Worm (Caenorhabditis elegans): ENCODE results near the gene rps-28.
A peak's percentile ranks its signal among the peaks of the same experiment; 100 is the strongest.
"Not testable (repeated sequence)": the region's sequence is repeated elsewhere in the genome, so short reads cannot be mapped to it uniquely, and the experiment has no call there.

The rps-28 gene

DNA sequence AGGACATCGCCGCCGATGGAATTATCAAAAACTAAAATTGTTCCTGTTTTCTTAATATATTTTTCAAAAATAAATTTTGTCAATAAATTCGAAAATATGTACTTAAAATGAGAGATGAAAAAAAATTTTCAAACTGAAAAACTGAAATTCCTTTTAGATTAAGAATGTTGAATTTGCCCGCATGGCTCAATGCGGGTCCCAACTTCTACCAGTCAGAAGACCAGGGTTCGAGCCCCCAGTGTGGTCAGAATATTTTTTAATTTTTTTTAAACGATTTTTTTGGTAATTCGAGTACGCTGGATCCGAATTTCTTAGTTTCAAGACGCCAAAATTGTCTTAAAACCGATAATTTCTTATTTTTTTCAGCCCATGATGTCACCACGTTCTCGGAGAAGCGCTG is 22.2 kb upstream of the rps-28 start:
- TF ChIP-seq nhr-11 (tag; optimal IDR thresholded peaks at IDR 0.05) = no peak
- TF ChIP-seq aly-2 (tag; optimal IDR thresholded peaks at IDR 0.05) = no peak
- TF ChIP-seq lin-13 (GFP tag; optimal IDR thresholded peaks at IDR 0.05) = no peak
- TF ChIP-seq F13H6.1 (tag; optimal IDR thresholded peaks at IDR 0.05) = no peak
- no peak for TF ChIP-seq Y55F3AM.14 (GFP tag; optimal IDR thresholded peaks at IDR 0.05)
- TF ChIP-seq ztf-1 (GFP tag; conservative IDR thresholded peaks at IDR 0.05) = no peak
- TF ChIP-seq lsy-2 (tag; optimal IDR thresholded peaks at IDR 0.05) = no peak
- no peak for TF ChIP-seq sma-9 (GFP tag; optimal IDR thresholded peaks at IDR 0.05)
- no peak for TF ChIP-seq sma-9 (tag; optimal IDR thresholded peaks at IDR 0.05)
- TF ChIP-seq gmeb-1 (tag; optimal IDR thresholded peaks at IDR 0.05) = no peak
- no peak for TF ChIP-seq ztf-11 (tag; optimal IDR thresholded peaks at IDR 0.05)
- TF ChIP-seq lin-39 (tag; optimal IDR thresholded peaks at IDR 0.05) = no peak
- no peak for TF ChIP-seq nhr-12 (tag; optimal IDR thresholded peaks at IDR 0.05)
- no peak for TF ChIP-seq snpc-4 (tag; optimal IDR thresholded peaks at IDR 0.05)
- no peak for TF ChIP-seq nhr-10 (tag; optimal IDR thresholded peaks at IDR 0.05)
- no peak for TF ChIP-seq elt-1 (tag; optimal IDR thresholded peaks at IDR 0.05)

DNA sequence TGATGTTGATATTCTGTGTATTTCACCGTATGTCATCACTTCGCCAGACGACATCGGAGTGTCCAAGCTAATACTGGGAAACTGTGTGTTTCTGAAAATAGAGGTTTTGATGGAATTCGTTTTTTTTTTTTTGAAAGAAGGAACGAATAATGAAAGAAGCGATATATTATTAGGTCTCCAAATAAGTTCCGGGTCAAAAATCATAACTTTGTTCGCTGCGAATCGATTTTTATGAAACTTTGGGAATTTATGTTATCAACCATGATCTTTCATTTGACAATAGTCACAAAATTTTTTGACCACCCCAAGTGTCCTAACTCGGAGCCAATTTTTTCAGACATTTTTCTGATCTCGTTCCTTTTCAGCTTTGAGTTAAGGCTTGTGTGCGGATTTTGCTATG is 14.3 kb upstream of the rps-28 start, which contains the start of gene nhr-274:
Gene nhr-274 (minus strand): TSS at position 101 of the 400 bp plus-strand sequence.
- not testable (repeated sequence) for TF ChIP-seq sma-3 (GFP tag; optimal IDR thresholded peaks at IDR 0.05); ztf-1 (GFP tag; conservative IDR thresholded peaks at IDR 0.05); nhr-23 (tag; optimal IDR thresholded peaks at IDR 0.05)

DNA sequence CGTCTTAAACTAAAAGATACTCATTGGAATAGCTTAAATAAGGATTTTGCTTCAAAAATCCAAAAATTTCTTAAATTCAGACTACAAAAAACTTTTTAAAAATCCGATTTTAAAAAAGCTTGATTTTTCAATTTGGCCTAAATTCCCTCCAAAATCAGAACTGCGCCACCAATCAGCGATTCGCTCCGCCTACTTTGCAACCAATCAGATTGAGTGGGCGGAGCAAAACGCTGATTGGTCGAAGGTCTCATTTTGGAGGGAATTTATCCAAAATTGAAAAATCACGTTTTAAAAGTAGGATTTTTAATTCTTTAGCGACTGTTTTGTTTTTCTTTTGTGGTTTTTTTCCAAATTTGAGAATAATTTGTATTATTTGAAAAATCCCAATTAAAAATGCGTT is 10.1 kb upstream of the rps-28 start:
- TF ChIP-seq ceh-82 (tag; optimal IDR thresholded peaks at IDR 0.05) (no peak), ztf-11 (tag; optimal IDR thresholded peaks at IDR 0.05) (no peak), C34F6.9 (tag; optimal IDR thresholded peaks at IDR 0.05) (no peak)

DNA sequence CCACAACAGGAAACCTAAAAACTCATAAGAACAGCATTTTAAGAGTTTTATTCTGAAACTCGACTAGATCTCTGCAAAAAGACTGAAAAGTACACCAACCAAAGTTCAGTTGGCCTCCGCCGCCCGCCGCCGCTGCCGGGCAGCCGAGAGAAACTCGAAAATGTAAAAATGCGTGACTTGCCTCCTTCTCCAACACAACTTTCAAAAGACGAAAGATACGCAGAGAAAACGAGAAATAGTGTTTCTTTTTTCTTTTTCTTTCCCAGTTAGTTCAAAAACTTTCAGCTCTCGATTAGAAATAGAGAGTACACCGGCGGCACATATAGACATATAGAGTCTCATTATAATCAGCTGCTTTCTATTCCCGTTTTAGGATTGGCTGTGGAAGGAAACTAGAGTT is 9.7 kb upstream of the rps-28 start:
- peak; percentile 47 for TF ChIP-seq nhr-129 (tag; optimal IDR thresholded peaks at IDR 0.05)
- peak; percentile 71 for TF ChIP-seq fos-1 (tag; optimal IDR thresholded peaks at IDR 0.05)
- no peak for TF ChIP-seq snpc-4 (tag; optimal IDR thresholded peaks at IDR 0.05)
- TF ChIP-seq ama-1 (optimal IDR thresholded peaks at IDR 0.05) = no peak
- peak; percentile 29 for TF ChIP-seq nhr-21 (tag; optimal IDR thresholded peaks at IDR 0.05)
- no peak for TF ChIP-seq nhr-12 (tag; optimal IDR thresholded peaks at IDR 0.05)
- peak; percentile 78 for TF ChIP-seq unc-55 (GFP tag; optimal IDR thresholded peaks at IDR 0.05)
- peak; percentile 62 for TF ChIP-seq C34F6.9 (tag; optimal IDR thresholded peaks at IDR 0.05)
- TF ChIP-seq zag-1 (tag; optimal IDR thresholded peaks at IDR 0.05) = no peak
- peak; percentile 75 for TF ChIP-seq crh-2 (tag; optimal IDR thresholded peaks at IDR 0.05)
- no peak for TF ChIP-seq elt-3 (tag; optimal IDR thresholded peaks at IDR 0.05)
- no peak for TF ChIP-seq unc-39 (tag; optimal IDR thresholded peaks at IDR 0.05)
- TF ChIP-seq unc-62 (GFP tag; optimal IDR thresholded peaks at IDR 0.05) = no peak
- TF ChIP-seq gmeb-1 (tag; optimal IDR thresholded peaks at IDR 0.05) = peak; percentile 31
- peak in 1 of 2 experiments; percentile 28 for TF ChIP-seq lsy-2 (tag; optimal IDR thresholded peaks at IDR 0.05)
- TF ChIP-seq ztf-4 (tag; optimal IDR thresholded peaks at IDR 0.05) = no peak
- TF ChIP-seq blmp-1 (tag; optimal IDR thresholded peaks at IDR 0.05; ENCODE audit: insufficient read depth) = no peak
- peak; percentile 12 for TF ChIP-seq lin-13 (GFP tag; optimal IDR thresholded peaks at IDR 0.05)
- no peak for TF ChIP-seq elt-1 (tag; optimal IDR thresholded peaks at IDR 0.05)
- TF ChIP-seq egl-27 (tag; optimal IDR thresholded peaks at IDR 0.05) = no peak
- no peak for TF ChIP-seq nhr-6 (tag; optimal IDR thresholded peaks at IDR 0.05)
- TF ChIP-seq sma-9 (GFP tag; optimal IDR thresholded peaks at IDR 0.05) = peak; percentile 37
- TF ChIP-seq sma-9 (tag; optimal IDR thresholded peaks at IDR 0.05) = no peak
- TF ChIP-seq nhr-25 (tag; optimal IDR thresholded peaks at IDR 0.05) = no peak

DNA sequence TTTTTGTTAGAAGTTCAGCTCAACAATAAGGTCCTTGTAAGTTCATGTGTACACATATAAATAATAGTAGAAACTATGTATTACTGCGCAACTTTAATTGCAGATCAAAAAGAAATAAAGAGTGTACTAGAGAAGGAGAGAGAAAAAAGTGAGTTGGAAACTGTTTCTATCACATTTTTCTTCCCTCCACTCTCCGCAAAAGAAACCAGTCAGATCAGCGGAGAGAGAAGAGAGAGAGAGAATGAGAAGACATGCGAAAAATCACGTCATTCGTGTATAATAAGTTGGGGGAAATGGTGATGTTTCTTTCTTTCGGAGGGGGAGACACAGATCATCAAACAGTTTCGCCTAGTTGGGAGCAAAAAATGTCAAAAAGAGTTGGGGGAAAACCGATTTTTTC is 4.2 kb upstream of the rps-28 start:
- peak; percentile 51 for TF ChIP-seq sma-9 (GFP tag; optimal IDR thresholded peaks at IDR 0.05)
- TF ChIP-seq sma-9 (tag; optimal IDR thresholded peaks at IDR 0.05) = no peak
- peak; percentile 22 for TF ChIP-seq C34F6.9 (tag; optimal IDR thresholded peaks at IDR 0.05)
- TF ChIP-seq nhr-21 (tag; optimal IDR thresholded peaks at IDR 0.05) = peak; percentile 52
- TF ChIP-seq unc-55 (GFP tag; optimal IDR thresholded peaks at IDR 0.05) = no peak
- TF ChIP-seq crh-2 (tag; optimal IDR thresholded peaks at IDR 0.05) = peak; percentile 76
- peak; percentile 59 for TF ChIP-seq F13H6.1 (tag; optimal IDR thresholded peaks at IDR 0.05)
- peak; percentile 53 for TF ChIP-seq fos-1 (tag; optimal IDR thresholded peaks at IDR 0.05)
- TF ChIP-seq nhr-25 (tag; optimal IDR thresholded peaks at IDR 0.05) = peak; percentile 80
- TF ChIP-seq nhr-237 (tag; optimal IDR thresholded peaks at IDR 0.05) = no peak
- no peak for TF ChIP-seq ceh-82 (tag; optimal IDR thresholded peaks at IDR 0.05)
- TF ChIP-seq elt-1 (tag; optimal IDR thresholded peaks at IDR 0.05) = no peak
- no peak for TF ChIP-seq mab-5 (tag; optimal IDR thresholded peaks at IDR 0.05)
- TF ChIP-seq nhr-77 (tag; optimal IDR thresholded peaks at IDR 0.05) = no peak
- no peak for TF ChIP-seq skn-1 (tag; optimal IDR thresholded peaks at IDR 0.05)
- TF ChIP-seq zag-1 (tag; optimal IDR thresholded peaks at IDR 0.05) = no peak
- TF ChIP-seq lsy-2 (tag; optimal IDR thresholded peaks at IDR 0.05) = peak in 1 of 2 experiments; percentile 33
- no peak for TF ChIP-seq alr-1 (tag; optimal IDR thresholded peaks at IDR 0.05)
- no peak for TF ChIP-seq ztf-1 (GFP tag; conservative IDR thresholded peaks at IDR 0.05)
- TF ChIP-seq blmp-1 (tag; optimal IDR thresholded peaks at IDR 0.05; ENCODE audit: insufficient read depth) = peak; percentile 76
- no peak for TF ChIP-seq lin-11 (tag; optimal IDR thresholded peaks at IDR 0.05)
- no peak for TF ChIP-seq Y55F3AM.14 (GFP tag; optimal IDR thresholded peaks at IDR 0.05)
- peak; percentile 46 for TF ChIP-seq nhr-129 (tag; optimal IDR thresholded peaks at IDR 0.05)
- TF ChIP-seq snpc-4 (tag; optimal IDR thresholded peaks at IDR 0.05) = no peak
- TF ChIP-seq dmd-4 (tag; optimal IDR thresholded peaks at IDR 0.05) = no peak
- TF ChIP-seq mbf-1 (tag; optimal IDR thresholded peaks at IDR 0.05) = no peak
- TF ChIP-seq ztf-4 (tag; optimal IDR thresholded peaks at IDR 0.05) = peak; percentile 45
- no peak for TF ChIP-seq nhr-11 (tag; optimal IDR thresholded peaks at IDR 0.05)
- TF ChIP-seq ama-1 (optimal IDR thresholded peaks at IDR 0.05) = no peak
- peak; percentile 35 for TF ChIP-seq nhr-6 (tag; optimal IDR thresholded peaks at IDR 0.05)
